Worm (Caenorhabditis elegans) whole organism, L3 larva: ENCODE results near the gene F35F10.14.

ENCODE experiments used
- aly-2 ChIP-seq: fragments of 150-350 bp; optimal IDR thresholded peaks from 2 replicates; lab custom pipeline; 2014; ENCODE audit warnings: missing biosample characterization, missing genetic modification characterization
- ceh-28 ChIP-seq: fragments of 150-350 bp; optimal IDR thresholded peaks from 2 replicates; lab custom pipeline; 2014; ENCODE audit warnings: missing biosample characterization, missing genetic modification reagents, missing genetic modification characterization
- ceh-82 ChIP-seq: fragments of 150-350 bp; optimal IDR thresholded peaks from 2 replicates; lab custom pipeline; 2014; ENCODE audit warnings: missing biosample characterization, missing genetic modification characterization
- daf-12 ChIP-seq: fragments of 150-350 bp; optimal IDR thresholded peaks from 2 replicates; lab custom pipeline; 2014; ENCODE audit warnings: missing biosample characterization, missing genetic modification reagents, missing genetic modification characterization
- elt-2 ChIP-seq: sonication (generic microtip); optimal IDR thresholded peaks from 2 replicates; lab custom pipeline; 2016; ENCODE audit warnings: missing genetic modification reagents, mild to moderate bottlenecking, missing genetic modification characterization, missing compliant biosample characterization
- lin-39 ChIP-seq: fragments of 150-350 bp; optimal IDR thresholded peaks from 2 replicates; lab custom pipeline; 2018; ENCODE audit warnings: missing biosample characterization, missing genetic modification reagents, missing genetic modification characterization
- lsy-12 ChIP-seq: sonication (generic microtip); optimal IDR thresholded peaks from 2 replicates; lab custom pipeline; 2016; ENCODE audit warnings: mild to moderate bottlenecking, missing genetic modification characterization, missing compliant biosample characterization
- mdl-1 ChIP-seq: fragments of 150-350 bp; optimal IDR thresholded peaks from 2 replicates; lab custom pipeline; 2014; ENCODE audit warnings: missing biosample characterization, missing genetic modification characterization
- nhr-28 ChIP-seq: fragments of 150-350 bp; optimal IDR thresholded peaks from 2 replicates; lab custom pipeline; 2014; ENCODE audit warnings: missing biosample characterization, missing genetic modification characterization
- pqm-1 ChIP-seq: fragments of 150-350 bp; optimal IDR thresholded peaks from 2 replicates; lab custom pipeline; 2017; ENCODE audit warnings: missing biosample characterization, missing genetic modification characterization, inconsistent platforms
- skn-1 ChIP-seq: fragments of 150-350 bp; optimal IDR thresholded peaks from 2 replicates; lab custom pipeline; 2014; ENCODE audit warnings: missing biosample characterization, missing genetic modification characterization
- unc-39 ChIP-seq: sonication (generic microtip); optimal IDR thresholded peaks from 4 replicates; lab custom pipeline; 2017; ENCODE audit warnings: missing biosample characterization, missing genetic modification characterization
- zag-1 ChIP-seq: fragments of 150-350 bp; optimal IDR thresholded peaks from 2 replicates; lab custom pipeline; 2014; ENCODE audit warnings: missing biosample characterization, missing genetic modification characterization

DNA sequence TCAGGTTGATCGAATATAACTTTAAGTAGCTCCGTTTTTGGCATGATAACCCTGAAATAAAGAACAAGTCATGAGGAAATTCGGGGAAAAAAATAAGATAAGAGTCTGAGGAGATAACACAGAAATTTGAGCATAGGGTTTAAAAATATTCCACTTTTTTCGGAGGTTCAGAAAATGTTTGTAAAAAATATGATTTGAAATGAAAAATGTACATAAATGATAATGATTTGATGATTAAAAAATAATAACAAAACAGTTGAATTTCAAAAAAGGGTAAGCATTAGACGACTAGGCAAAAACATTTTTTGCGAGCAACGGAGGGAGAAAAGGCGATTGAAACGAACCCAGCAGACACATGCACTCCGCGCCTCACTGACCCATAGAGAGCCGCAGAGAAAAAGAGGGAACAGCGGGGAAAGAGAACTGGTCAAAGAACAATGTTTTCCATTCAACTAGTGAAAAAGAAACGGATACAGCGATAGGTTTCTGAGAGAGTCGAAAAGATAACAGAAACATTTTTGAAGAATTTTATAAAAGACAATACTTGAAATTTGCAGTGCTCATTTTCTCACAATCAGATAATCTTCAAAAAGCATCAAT, 7.7 kb downstream of the F35F10.14 start, which contains the start of gene arrd-18:
- TF ChIP-seq pqm-1 (no peak), lin-39 (no peak), skn-1 (tag; lab: Kevin White, UChicago) (no peak), ceh-82 (tag; lab: Kevin White, UChicago) (no peak), nhr-28 (tag; lab: Kevin White, UChicago) (no peak), elt-2 (peak; percentile 38), unc-39 (tag; lab: Kevin White, UChicago) (no peak), daf-12 (tag; lab: Kevin White, UChicago) (no peak), ceh-28 (no peak), lsy-12 (tag; lab: Kevin White, UChicago) (no peak), aly-2 (tag; lab: Kevin White, UChicago) (no peak), zag-1 (tag; lab: Kevin White, UChicago) (no peak), mdl-1 (no peak)
